Worm (Caenorhabditis elegans) whole organism, young adult: ENCODE data around the gene ubc-22.

Experiments
- C06A6.2 ChIP-seq: fragments of 200-800 bp; sonication (Bioruptor generic); conservative IDR thresholded peaks from 2 replicates; pipeline ENCODE4 v1.3.6; 2022; ENCODE audit warnings: missing genetic modification characterization, missing compliant biosample characterization
- F22D6.2 ChIP-seq: sonication (generic microtip); optimal IDR thresholded peaks from 2 replicates; lab custom pipeline; 2016; ENCODE audit warnings: mild to moderate bottlenecking, missing genetic modification characterization, missing compliant biosample characterization
- F49E8.2 ChIP-seq: sonication (generic microtip); optimal IDR thresholded peaks from 3 replicates; lab custom pipeline; 2017; ENCODE audit warnings: missing genetic modification characterization, mild to moderate bottlenecking, missing compliant biosample characterization, antibody characterized with exemption, moderate library complexity; ENCODE audit not compliant: insufficient read depth
- F52B5.7 ChIP-seq: sonication (generic microtip); optimal IDR thresholded peaks from 2 replicates; lab custom pipeline; 2016; ENCODE audit warnings: mild to moderate bottlenecking, missing genetic modification characterization, missing compliant biosample characterization
- F55B11.4 ChIP-seq: sonication (generic microtip); optimal IDR thresholded peaks from 2 replicates; lab custom pipeline; 2016; ENCODE audit warnings: missing compliant biosample characterization, missing genetic modification characterization, borderline replicate concordance; ENCODE audit not compliant: insufficient read depth
- K11D2.4 ChIP-seq: fragments of 200-800 bp; sonication (Bioruptor generic); IDR thresholded peaks from 2 replicates; pipeline ENCODE4 v1.3.6; 2022; ENCODE audit warnings: missing genetic modification reagents, missing genetic modification characterization, missing compliant biosample characterization
- ama-1 ChIP-seq, 3 experiments: fragments of 150-350 bp in 1 of 3; sonication (generic microtip) in 2 of 3; optimal IDR thresholded peaks; 2 replicates each; lab custom pipeline; 2014 to 2018; ENCODE audit warnings: missing biosample characterization in 2 of 3, missing genetic modification characterization in 2 of 3, missing genetic modification reagents in 2 of 3
- attf-5 ChIP-seq: fragments of 200-800 bp; sonication (Bioruptor generic); optimal IDR thresholded peaks from 2 replicates; lab custom pipeline; 2018; ENCODE audit warnings: mild to moderate bottlenecking, missing genetic modification characterization, missing compliant biosample characterization
- bed-1 ChIP-seq: fragments of 200-800 bp; sonication (Bioruptor generic); IDR thresholded peaks from 2 replicates; pipeline ENCODE4 v1.3.6; 2022; ENCODE audit warnings: missing genetic modification reagents, missing genetic modification characterization, missing compliant biosample characterization
- ceh-40 ChIP-seq: fragments of 200-800 bp; sonication (Bioruptor generic); IDR thresholded peaks from 2 replicates; pipeline ENCODE4 v1.3.6; 2022; ENCODE audit warnings: missing genetic modification characterization, missing compliant biosample characterization
- ceh-91 ChIP-seq: fragments of 200-800 bp; sonication (Bioruptor generic); IDR thresholded peaks from 2 replicates; pipeline ENCODE4 v1.3.6; 2022; ENCODE audit warnings: missing genetic modification reagents, missing genetic modification characterization, missing compliant biosample characterization
- chd-7 ChIP-seq: sonication (generic microtip); optimal IDR thresholded peaks from 2 replicates; lab custom pipeline; 2016; ENCODE audit warnings: mild to moderate bottlenecking, missing genetic modification characterization, moderate library complexity, missing compliant biosample characterization
- dox-1 ChIP-seq: fragments of 200-800 bp; sonication (Bioruptor generic); IDR thresholded peaks from 2 replicates; pipeline ENCODE4 v1.3.6; 2022; ENCODE audit warnings: missing genetic modification reagents, missing genetic modification characterization, missing compliant biosample characterization
- egl-18 ChIP-seq: fragments of 200-800 bp; sonication (Bioruptor generic); IDR thresholded peaks from 2 replicates; pipeline ENCODE4 v1.3.6; 2022; ENCODE audit warnings: missing genetic modification reagents, missing genetic modification characterization, missing compliant biosample characterization
- ekl-4 ChIP-seq: fragments of 200-800 bp; sonication (Bioruptor generic); IDR thresholded peaks from 2 replicates; pipeline ENCODE4 v1.3.6; 2022; ENCODE audit warnings: missing genetic modification reagents, missing genetic modification characterization, missing compliant biosample characterization
- hlh-12 ChIP-seq: sonication (generic microtip); optimal IDR thresholded peaks from 2 replicates; lab custom pipeline; 2016; ENCODE audit warnings: missing genetic modification characterization, missing compliant biosample characterization
- hmg-20 ChIP-seq: fragments of 200-800 bp; sonication (Bioruptor generic); IDR thresholded peaks from 2 replicates; pipeline ENCODE4 v1.3.6; 2022; ENCODE audit warnings: missing genetic modification reagents, missing genetic modification characterization, missing compliant biosample characterization
- lag-1 ChIP-seq: fragments of 200-800 bp; sonication (Bioruptor generic); IDR thresholded peaks from 2 replicates; pipeline ENCODE4 v1.3.6; 2022; ENCODE audit warnings: missing genetic modification reagents, missing genetic modification characterization, missing compliant biosample characterization
- let-526 ChIP-seq: fragments of 200-800 bp; sonication (Bioruptor generic); IDR thresholded peaks from 2 replicates; pipeline ENCODE4 v1.3.6; 2022; ENCODE audit warnings: missing genetic modification reagents, missing genetic modification characterization, missing compliant biosample characterization
- lin-40 ChIP-seq: sonication (generic microtip); optimal IDR thresholded peaks from 2 replicates; lab custom pipeline; 2016; ENCODE audit warnings: missing genetic modification characterization, mild to moderate bottlenecking, missing compliant biosample characterization, missing genotype, missing genetic modification reagents
- lsl-1 ChIP-seq: fragments of 200-800 bp; sonication (Bioruptor generic); optimal IDR thresholded peaks from 2 replicates; lab custom pipeline; 2018; ENCODE audit warnings: mild to moderate bottlenecking, missing genetic modification characterization, moderate library complexity, missing compliant biosample characterization
- lsy-27 ChIP-seq: sonication (generic microtip); optimal IDR thresholded peaks from 2 replicates; lab custom pipeline; 2017; ENCODE audit warnings: missing genetic modification characterization, mild to moderate bottlenecking, missing compliant biosample characterization, antibody characterized with exemption, missing genotype, borderline replicate concordance; ENCODE audit not compliant: insufficient read depth
- madf-3 ChIP-seq: fragments of 200-800 bp; sonication (Bioruptor generic); IDR thresholded peaks from 2 replicates; pipeline ENCODE4 v1.3.6; 2022; ENCODE audit warnings: missing genetic modification reagents, missing genetic modification characterization, missing compliant biosample characterization
- mes-4 ChIP-seq: sonication (generic microtip); optimal IDR thresholded peaks from 2 replicates; lab custom pipeline; 2016; ENCODE audit warnings: missing genotype, missing genetic modification characterization, missing compliant biosample characterization
- nfya-1 ChIP-seq: sonication (generic microtip); optimal IDR thresholded peaks from 2 replicates; lab custom pipeline; 2017; ENCODE audit warnings: antibody characterized with exemption, missing compliant biosample characterization, missing genetic modification characterization, borderline replicate concordance; ENCODE audit not compliant: insufficient read depth
- nhr-120 ChIP-seq: fragments of 200-800 bp; sonication (Bioruptor generic); IDR thresholded peaks from 2 replicates; pipeline ENCODE4 v1.3.6; 2022; ENCODE audit warnings: missing genetic modification characterization, missing compliant biosample characterization
- nhr-80 ChIP-seq: sonication (generic microtip); optimal IDR thresholded peaks from 2 replicates; lab custom pipeline; 2016; ENCODE audit warnings: missing genetic modification characterization, missing compliant biosample characterization
- nhr-90 ChIP-seq: sonication (generic microtip); optimal IDR thresholded peaks from 2 replicates; lab custom pipeline; 2016; ENCODE audit warnings: missing genotype, mild to moderate bottlenecking, missing genetic modification characterization, missing compliant biosample characterization
- pbrm-1 ChIP-seq: fragments of 200-800 bp; sonication (Bioruptor generic); IDR thresholded peaks from 2 replicates; pipeline ENCODE4 v1.3.6; 2022; ENCODE audit warnings: missing genetic modification reagents, missing genetic modification characterization, missing compliant biosample characterization
- pha-4 ChIP-seq: fragments of 150-350 bp; sonication (generic microtip); optimal IDR thresholded peaks from 2 replicates; lab custom pipeline; 2014; ENCODE audit warnings: missing biosample characterization, missing genetic modification reagents, missing genetic modification characterization
- rpc-1 ChIP-seq, 2 experiments: fragments of 150-350 bp in 1 of 2; sonication (generic microtip) in 1 of 2; optimal IDR thresholded peaks; 2 replicates each; lab custom pipeline; 2014 to 2018; ENCODE audit warnings: missing biosample characterization in 1 of 2, missing genetic modification characterization in 1 of 2, missing genetic modification reagents in 1 of 2, missing genotype in 1 of 2
- sdz-38 ChIP-seq: sonication (generic microtip); optimal IDR thresholded peaks from 2 replicates; lab custom pipeline; 2016; ENCODE audit warnings: missing genotype, missing genetic modification characterization, missing compliant biosample characterization
- sea-2 ChIP-seq: fragments of 200-800 bp; sonication (Bioruptor generic); IDR thresholded peaks from 2 replicates; pipeline ENCODE4 v1.3.6; 2022; ENCODE audit warnings: missing genetic modification characterization, missing compliant biosample characterization
- snpc-1.1 ChIP-seq: sonication (generic microtip); optimal IDR thresholded peaks from 2 replicates; lab custom pipeline; 2017; ENCODE audit warnings: missing genetic modification characterization, mild to moderate bottlenecking, missing compliant biosample characterization, antibody characterized with exemption, moderate library complexity, missing genotype, missing genetic modification reagents; ENCODE audit not compliant: insufficient read depth
- snpc-3.4 ChIP-seq: sonication (generic microtip); optimal IDR thresholded peaks from 2 replicates; lab custom pipeline; 2017; ENCODE audit warnings: missing genetic modification characterization, mild to moderate bottlenecking, missing compliant biosample characterization, antibody characterized with exemption, moderate library complexity, missing genotype, missing genetic modification reagents
- snpc-4 ChIP-seq, 5 experiments: fragments of 150-350 bp in 1 of 5; sonication (generic microtip) in 4 of 5; optimal IDR thresholded peaks; 2 replicates each; lab custom pipeline; 2014 to 2018; ENCODE audit warnings: missing genetic modification characterization in 5 of 5, missing biosample characterization in 3 of 5, antibody characterized with exemption in 2 of 5, mild to moderate bottlenecking in 2 of 5, missing compliant biosample characterization in 2 of 5, missing genotype in 2 of 5, moderate library complexity in 2 of 5, missing genetic modification reagents in 1 of 5
- somi-1 ChIP-seq: fragments of 200-800 bp; sonication (Bioruptor generic); optimal IDR thresholded peaks from 2 replicates; lab custom pipeline; 2018; ENCODE audit warnings: mild to moderate bottlenecking, missing genetic modification characterization, missing compliant biosample characterization
- tbp1 ChIP-seq: fragments of 200-800 bp; sonication (Bioruptor generic); optimal IDR thresholded peaks from 2 replicates; lab custom pipeline; 2018; ENCODE audit warnings: mild to moderate bottlenecking, missing genetic modification characterization, missing compliant biosample characterization
- tbx-9 ChIP-seq: sonication (generic microtip); optimal IDR thresholded peaks from 2 replicates; lab custom pipeline; 2016; ENCODE audit warnings: borderline replicate concordance, missing genetic modification characterization, inconsistent platforms, missing compliant biosample characterization
- unc-130 ChIP-seq: sonication (generic microtip); optimal IDR thresholded peaks from 2 replicates; lab custom pipeline; 2016; ENCODE audit warnings: missing genetic modification reagents, missing genetic modification characterization, missing compliant biosample characterization
- unc-62 ChIP-seq: fragments of 150-350 bp; optimal IDR thresholded peaks from 2 replicates; lab custom pipeline; 2014; ENCODE audit warnings: missing biosample characterization, missing genetic modification reagents, missing genetic modification characterization
- zfh-2 ChIP-seq: fragments of 200-800 bp; sonication (Bioruptor generic); conservative IDR thresholded peaks from 2 replicates; pipeline ENCODE4 v1.3.6; 2022; ENCODE audit warnings: missing genetic modification reagents, missing genetic modification characterization, missing compliant biosample characterization
- ztf-28 ChIP-seq: fragments of 200-800 bp; sonication (Bioruptor generic); IDR thresholded peaks from 2 replicates; pipeline ENCODE4 v1.3.6; 2022; ENCODE audit warnings: missing genetic modification reagents, missing genetic modification characterization, missing compliant biosample characterization
- ztf-3 ChIP-seq: fragments of 200-800 bp; sonication (Bioruptor generic); optimal IDR thresholded peaks from 2 replicates; lab custom pipeline; 2018; ENCODE audit warnings: mild to moderate bottlenecking, missing genetic modification characterization, missing compliant biosample characterization

ubc-22 gene

DNA sequence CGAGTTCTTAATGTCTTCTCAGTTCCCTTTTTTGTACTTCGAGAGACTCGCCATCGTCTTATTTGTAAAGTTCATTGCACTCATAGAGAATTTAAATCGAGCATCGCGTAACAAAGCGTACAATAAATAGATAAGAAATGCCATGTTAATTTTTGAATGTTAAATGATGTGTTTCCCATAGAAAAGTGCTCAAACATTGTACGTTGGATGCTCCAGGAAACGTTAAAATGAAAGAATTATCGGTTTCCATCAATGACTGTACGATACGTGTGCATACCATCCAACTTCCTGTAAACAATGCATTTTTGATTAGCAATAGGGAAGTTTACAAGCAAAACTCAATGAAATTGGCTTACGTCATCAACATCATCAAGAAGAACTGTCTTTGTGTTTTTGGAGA lies 48.3 kb downstream of the ubc-22 start:
- TF ChIP-seq ceh-91 (GFP tag; lab: Robert Waterston, UW): no peak
- peak; percentile 35 for TF ChIP-seq nhr-80 (tag; lab: Kevin White, UChicago)

- no peak for TF ChIP-seq somi-1 (GFP tag; lab: Kevin White, UChicago)
- TF ChIP-seq egl-18 (GFP tag; lab: Robert Waterston, UW): no peak
- TF ChIP-seq hlh-12 (tag; lab: Kevin White, UChicago): no peak
- no peak for TF ChIP-seq sdz-38 (tag; lab: Kevin White, UChicago)
- peak; percentile 87 for TF ChIP-seq tbp1
- TF ChIP-seq hmg-20: peak; percentile 13; the same call in 1 of the 2 replicates
- no peak for TF ChIP-seq unc-62
- TF ChIP-seq K11D2.4 (GFP tag; lab: Robert Waterston, UW): no peak
- no peak for TF ChIP-seq lag-1 (GFP tag; lab: Robert Waterston, UW)
- TF ChIP-seq attf-5: peak; percentile 18
- no peak for TF ChIP-seq chd-7 (tag; lab: Kevin White, UChicago)
- TF ChIP-seq madf-3 (GFP tag; lab: Robert Waterston, UW): 0 out of 2 replicates have a peak, but pooled peaks have one; percentile 26
- no peak for TF ChIP-seq pha-4
- 0 out of 2 replicates have a peak, but pooled peaks have one; percentile 52 for TF ChIP-seq pbrm-1 (GFP tag; lab: Robert Waterston, UW)
- TF ChIP-seq ekl-4: no peak
- no peak for TF ChIP-seq ama-1 (optimal IDR thresholded peaks at IDR 0.05; lab: Kevin White, UChicago)
- peak in 1 of 2 experiments; percentile 14 for TF ChIP-seq ama-1 (GFP tag; optimal IDR thresholded peaks at IDR 0.05; lab: Kevin White, UChicago)
- TF ChIP-seq sea-2: no peak
- no peak for TF ChIP-seq C06A6.2 (GFP tag; lab: Robert Waterston, UW)
- TF ChIP-seq F55B11.4 (tag; lab: Kevin White, UChicago): no peak
- TF ChIP-seq mes-4 (tag; lab: Kevin White, UChicago): no peak
- TF ChIP-seq unc-130 (GFP tag; lab: Kevin White, UChicago): no peak
- TF ChIP-seq snpc-3.4 (tag; lab: Kevin White, UChicago): peak; percentile 43
- peak; percentile 59 for TF ChIP-seq lsy-27 (tag; lab: Kevin White, UChicago)
- TF ChIP-seq let-526 (GFP tag; lab: Robert Waterston, UW): no peak
- TF ChIP-seq ztf-3 (GFP tag; lab: Kevin White, UChicago): no peak
- TF ChIP-seq nhr-120 (GFP tag; lab: Robert Waterston, UW): no peak
- no peak for TF ChIP-seq F52B5.7 (tag; lab: Kevin White, UChicago)
- peak; percentile 58 for TF ChIP-seq nhr-90 (tag; lab: Kevin White, UChicago)
- no peak for TF ChIP-seq dox-1
- no peak for TF ChIP-seq snpc-1.1 (tag; lab: Kevin White, UChicago)
- TF ChIP-seq ceh-40 (GFP tag; lab: Robert Waterston, UW): no peak
- peak; percentile 88 for TF ChIP-seq rpc-1 (optimal IDR thresholded peaks at IDR 0.05; lab: Kevin White, UChicago)
- peak; percentile 86 for TF ChIP-seq rpc-1 (tag; optimal IDR thresholded peaks at IDR 0.05; lab: Kevin White, UChicago)
- no peak for TF ChIP-seq ztf-28 (GFP tag; lab: Robert Waterston, UW)
- TF ChIP-seq lsl-1: no peak
- peak; percentile 42 for TF ChIP-seq snpc-4 (GFP tag; optimal IDR thresholded peaks at IDR 0.05; lab: Kevin White, UChicago)
- peak in 1 of 4 experiments; percentile 64 for TF ChIP-seq snpc-4 (tag; optimal IDR thresholded peaks at IDR 0.05; lab: Kevin White, UChicago)
- no peak for TF ChIP-seq F49E8.2 (tag; lab: Kevin White, UChicago)
- TF ChIP-seq bed-1 (GFP tag; lab: Robert Waterston, UW): no peak
- no peak for TF ChIP-seq F22D6.2 (tag; lab: Kevin White, UChicago)
- TF ChIP-seq tbx-9 (tag; lab: Kevin White, UChicago): no peak
- TF ChIP-seq nfya-1 (tag; lab: Kevin White, UChicago): no peak
- no peak for TF ChIP-seq zfh-2 (GFP tag; lab: Robert Waterston, UW)
- TF ChIP-seq lin-40: peak; percentile 54
These were observed 49.0 kb downstream of the ubc-22 start for ce11 chrX:8819815-8820415.
